Fruit fly (Drosophila melanogaster) whole organism, prepupa: Measurements from ENCODE around the gene tipE.

Experiments
- Blimp-1 ChIP-seq: fragments of 200-800 bp; sonication (Bioruptor generic); optimal IDR thresholded peaks from 3 replicates; lab custom pipeline; 2017; ENCODE audit warnings: missing biosample characterization, missing genetic modification characterization, mild to moderate bottlenecking, moderate library complexity, missing genetic modification reagents
- CG10631 ChIP-seq: fragments of 200-800 bp; sonication (Bioruptor generic); optimal IDR thresholded peaks from 2 replicates; lab custom pipeline; 2016; ENCODE audit warnings: missing biosample characterization, missing genetic modification characterization
- CG10669 ChIP-seq: fragments of 200-800 bp; sonication (Bioruptor generic); optimal IDR thresholded peaks from 3 replicates; lab custom pipeline; 2018; ENCODE audit warnings: missing biosample characterization, mild to moderate bottlenecking, missing genetic modification characterization, moderate library complexity
- CG11294 ChIP-seq: fragments of 200-800 bp; sonication (Bioruptor generic); IDR thresholded peaks from 2 replicates; pipeline ENCODE4 v1.3.6; 2022; ENCODE audit warnings: missing biosample characterization, missing genetic modification characterization
- CG15336 ChIP-seq: fragments of 200-800 bp; sonication (Bioruptor generic); IDR thresholded peaks from 2 replicates; pipeline ENCODE4 v1.3.6; 2022; ENCODE audit warnings: missing biosample characterization, missing genetic modification characterization
- CG1621 ChIP-seq: fragments of 200-800 bp; sonication (Bioruptor generic); optimal IDR thresholded peaks from 3 replicates; lab custom pipeline; 2018; ENCODE audit warnings: missing biosample characterization, mild to moderate bottlenecking, missing genetic modification characterization
- CG16779 ChIP-seq: fragments of 200-800 bp; sonication (Bioruptor generic); optimal IDR thresholded peaks from 3 replicates; lab custom pipeline; 2017; ENCODE audit warnings: missing biosample characterization, mild to moderate bottlenecking, missing genetic modification characterization
- CG31627 ChIP-seq: fragments of 200-800 bp; sonication (Bioruptor generic); optimal IDR thresholded peaks from 3 replicates; lab custom pipeline; 2016; ENCODE audit warnings: missing biosample characterization, missing genetic modification characterization
- CG32006 ChIP-seq: fragments of 200-800 bp; sonication (Bioruptor generic); optimal IDR thresholded peaks from 3 replicates; lab custom pipeline; 2017; ENCODE audit warnings: missing biosample characterization, mild to moderate bottlenecking, missing genetic modification characterization
- CG34406 ChIP-seq: fragments of 200-800 bp; sonication (Bioruptor generic); optimal IDR thresholded peaks from 3 replicates; lab custom pipeline; 2016; ENCODE audit warnings: missing biosample characterization, missing genetic modification characterization
- CG3919 ChIP-seq: fragments of 200-800 bp; sonication (Bioruptor generic); optimal IDR thresholded peaks from 3 replicates; lab custom pipeline; 2016; ENCODE audit warnings: missing biosample characterization, missing genetic modification characterization
- CG4318 ChIP-seq: fragments of 200-800 bp; sonication (Bioruptor generic); optimal IDR thresholded peaks from 3 replicates; lab custom pipeline; 2017; ENCODE audit warnings: missing biosample characterization, mild to moderate bottlenecking, missing genetic modification characterization
- CG6163 ChIP-seq: fragments of 200-800 bp; sonication (Bioruptor generic); IDR thresholded peaks from 3 replicates; pipeline ENCODE4 v1.3.6; 2022; ENCODE audit warnings: missing biosample characterization, missing genetic modification characterization
- CG6792 ChIP-seq: fragments of 200-800 bp; sonication (Bioruptor generic); optimal IDR thresholded peaks from 3 replicates; lab custom pipeline; 2016; ENCODE audit warnings: missing biosample characterization, missing genetic modification characterization
- CG6808 ChIP-seq: fragments of 200-800 bp; sonication (Bioruptor generic); optimal IDR thresholded peaks from 3 replicates; lab custom pipeline; 2017; ENCODE audit warnings: missing biosample characterization, missing genetic modification characterization, mild to moderate bottlenecking, moderate library complexity, missing genetic modification reagents
- CG6854 ChIP-seq: fragments of 200-800 bp; sonication (Bioruptor generic); optimal IDR thresholded peaks from 2 replicates; lab custom pipeline; 2017; ENCODE audit warnings: missing biosample characterization, mild to moderate bottlenecking, missing genetic modification characterization
- CG7368 ChIP-seq: fragments of 200-800 bp; sonication (Bioruptor generic); optimal IDR thresholded peaks from 3 replicates; lab custom pipeline; 2016; ENCODE audit warnings: missing biosample characterization, missing genetic modification characterization
- CG8119 ChIP-seq: fragments of 200-800 bp; sonication (Bioruptor generic); IDR thresholded peaks from 3 replicates; pipeline ENCODE4 v1.3.6; 2022; ENCODE audit warnings: missing biosample characterization, missing genetic modification characterization
- CG8319 ChIP-seq: fragments of 200-800 bp; sonication (Bioruptor generic); optimal IDR thresholded peaks from 3 replicates; lab custom pipeline; 2016; ENCODE audit warnings: missing biosample characterization, missing genetic modification characterization
- Eip78C ChIP-seq: fragments of 200-800 bp; sonication (Bioruptor generic); peaks from one replicate; lab custom pipeline; 2016; ENCODE audit warnings: missing biosample characterization, missing genetic modification characterization
- Ets21C ChIP-seq: fragments of 200-800 bp; sonication (Bioruptor generic); optimal IDR thresholded peaks from 3 replicates; lab custom pipeline; 2016; ENCODE audit warnings: missing biosample characterization, missing genetic modification characterization
- Ets96B ChIP-seq: fragments of 200-800 bp; optimal IDR thresholded peaks from 2 replicates; lab custom pipeline; 2019; ENCODE audit warnings: missing biosample characterization, mild to moderate bottlenecking, missing genetic modification characterization, moderate library complexity
- Gug ChIP-seq: fragments of 200-800 bp; sonication (Bioruptor generic); IDR thresholded peaks from 2 replicates; pipeline ENCODE4 v1.3.6; 2022; ENCODE audit warnings: missing biosample characterization, missing genetic modification characterization
- Hr38 ChIP-seq: sonication (Bioruptor generic); optimal IDR thresholded peaks from 2 replicates; lab custom pipeline; 2016; ENCODE audit warnings: missing biosample characterization, missing genetic modification characterization
- Hr39 ChIP-seq: fragments of 200-800 bp; sonication (Bioruptor generic); optimal IDR thresholded peaks from 2 replicates; lab custom pipeline; 2016; ENCODE audit warnings: missing biosample characterization, missing genetic modification characterization
- Hr4 ChIP-seq: fragments of 200-800 bp; sonication (Bioruptor generic); optimal IDR thresholded peaks from 3 replicates; lab custom pipeline; 2016; ENCODE audit warnings: missing biosample characterization, missing genetic modification characterization
- Lpt ChIP-seq: fragments of 200-800 bp; sonication (Bioruptor generic); optimal IDR thresholded peaks from 3 replicates; lab custom pipeline; 2016; ENCODE audit warnings: missing biosample characterization, missing genetic modification characterization
- Met ChIP-seq: fragments of 200-800 bp; sonication (Bioruptor generic); optimal IDR thresholded peaks from 3 replicates; lab custom pipeline; 2016; ENCODE audit warnings: missing biosample characterization, missing genetic modification characterization
- OdsH ChIP-seq: fragments of 200-800 bp; sonication (Bioruptor generic); optimal IDR thresholded peaks from 3 replicates; lab custom pipeline; 2016; ENCODE audit warnings: missing biosample characterization, missing genetic modification characterization
- Smox ChIP-seq: fragments of 200-800 bp; sonication (Bioruptor generic); optimal IDR thresholded peaks from 3 replicates; lab custom pipeline; 2016; ENCODE audit warnings: missing biosample characterization, missing genetic modification characterization
- Sox102F ChIP-seq: fragments of 200-800 bp; sonication (Bioruptor generic); optimal IDR thresholded peaks from 2 replicates; lab custom pipeline; 2016; ENCODE audit warnings: missing biosample characterization, mild to moderate bottlenecking, missing genetic modification characterization
- Sox14 ChIP-seq: fragments of 200-800 bp; sonication (Bioruptor generic); optimal IDR thresholded peaks from 3 replicates; lab custom pipeline; 2016; ENCODE audit warnings: missing biosample characterization, missing genetic modification characterization
- Sox15 ChIP-seq: fragments of 200-800 bp; sonication (Bioruptor generic); optimal IDR thresholded peaks from 3 replicates; lab custom pipeline; 2016; ENCODE audit warnings: missing biosample characterization, missing genetic modification characterization
- achi ChIP-seq: fragments of 200-800 bp; sonication (Bioruptor generic); optimal IDR thresholded peaks from 3 replicates; lab custom pipeline; 2016; ENCODE audit warnings: missing biosample characterization, missing genetic modification characterization
- acj6 ChIP-seq: fragments of 200-800 bp; sonication (Bioruptor generic); optimal IDR thresholded peaks from 3 replicates; lab custom pipeline; 2016; ENCODE audit warnings: missing biosample characterization, missing genetic modification characterization
- cyc ChIP-seq: fragments of 200-800 bp; sonication (Bioruptor generic); optimal IDR thresholded peaks from 3 replicates; lab custom pipeline; 2016; ENCODE audit warnings: missing biosample characterization, missing genetic modification characterization
- dac ChIP-seq: fragments of 200-800 bp; sonication (Bioruptor generic); optimal IDR thresholded peaks from 2 replicates; lab custom pipeline; 2017; ENCODE audit warnings: missing biosample characterization, mild to moderate bottlenecking, missing genetic modification characterization
- eg ChIP-seq: fragments of 200-800 bp; sonication (Bioruptor generic); IDR thresholded peaks from 3 replicates; pipeline ENCODE4 v1.3.6; 2022; ENCODE audit warnings: missing biosample characterization, missing genetic modification characterization
- esn ChIP-seq: fragments of 200-800 bp; sonication (Bioruptor generic); optimal IDR thresholded peaks from 2 replicates; lab custom pipeline; 2016; ENCODE audit warnings: missing biosample characterization, mild to moderate bottlenecking, missing genetic modification characterization, moderate library complexity
- fd59A ChIP-seq: fragments of 200-800 bp; sonication (Bioruptor generic); optimal IDR thresholded peaks from 2 replicates; lab custom pipeline; 2017; ENCODE audit warnings: missing biosample characterization, mild to moderate bottlenecking, missing genetic modification characterization, missing genetic modification reagents
- fd85E ChIP-seq: fragments of 200-800 bp; sonication (Bioruptor generic); optimal IDR thresholded peaks from 3 replicates; lab custom pipeline; 2016; ENCODE audit warnings: missing biosample characterization, missing genetic modification characterization
- lz ChIP-seq: fragments of 200-800 bp; sonication (Bioruptor generic); optimal IDR thresholded peaks from 3 replicates; lab custom pipeline; 2016; ENCODE audit warnings: missing biosample characterization, missing genetic modification characterization
- net ChIP-seq: fragments of 200-800 bp; sonication (Bioruptor generic); optimal IDR thresholded peaks from 3 replicates; lab custom pipeline; 2016; ENCODE audit warnings: missing biosample characterization, missing genetic modification characterization
- pdm3 ChIP-seq: fragments of 200-800 bp; sonication (Bioruptor generic); optimal IDR thresholded peaks from 3 replicates; lab custom pipeline; 2016; ENCODE audit warnings: missing biosample characterization, missing genetic modification characterization
- salr ChIP-seq, 2 experiments: fragments of 200-800 bp; sonication (Bioruptor generic); optimal IDR thresholded peaks; 3 replicates each; lab custom pipeline; 2016 to 2018; ENCODE audit warnings: missing biosample characterization in 2 of 2, missing genetic modification characterization in 2 of 2, mild to moderate bottlenecking in 1 of 2
- spab ChIP-seq: fragments of 200-800 bp; sonication (Bioruptor generic); optimal IDR thresholded peaks from 2 replicates; lab custom pipeline; 2017; ENCODE audit warnings: missing biosample characterization, mild to moderate bottlenecking, missing genetic modification characterization, missing genetic modification reagents
- ss ChIP-seq, 2 experiments: fragments of 200-800 bp; sonication (Bioruptor generic); optimal IDR thresholded peaks; 2 replicates in 1 of 2; 3 replicates in 1 of 2; lab custom pipeline; 2017 to 2018; ENCODE audit warnings: mild to moderate bottlenecking in 2 of 2, missing biosample characterization in 2 of 2, missing genetic modification characterization in 2 of 2, moderate library complexity in 1 of 2
- svp ChIP-seq: fragments of 200-800 bp; sonication (Bioruptor generic); peaks from one replicate; lab custom pipeline; 2016; ENCODE audit warnings: missing biosample characterization, missing genetic modification characterization
- topi ChIP-seq: fragments of 200-800 bp; sonication (Bioruptor generic); optimal IDR thresholded peaks from 3 replicates; lab custom pipeline; 2016; ENCODE audit warnings: missing biosample characterization, missing genetic modification characterization
- vri ChIP-seq: fragments of 200-800 bp; sonication (Bioruptor generic); optimal IDR thresholded peaks from 3 replicates; lab custom pipeline; 2016; ENCODE audit warnings: missing biosample characterization, mild to moderate bottlenecking, missing genetic modification characterization

The tipE gene

DNA sequence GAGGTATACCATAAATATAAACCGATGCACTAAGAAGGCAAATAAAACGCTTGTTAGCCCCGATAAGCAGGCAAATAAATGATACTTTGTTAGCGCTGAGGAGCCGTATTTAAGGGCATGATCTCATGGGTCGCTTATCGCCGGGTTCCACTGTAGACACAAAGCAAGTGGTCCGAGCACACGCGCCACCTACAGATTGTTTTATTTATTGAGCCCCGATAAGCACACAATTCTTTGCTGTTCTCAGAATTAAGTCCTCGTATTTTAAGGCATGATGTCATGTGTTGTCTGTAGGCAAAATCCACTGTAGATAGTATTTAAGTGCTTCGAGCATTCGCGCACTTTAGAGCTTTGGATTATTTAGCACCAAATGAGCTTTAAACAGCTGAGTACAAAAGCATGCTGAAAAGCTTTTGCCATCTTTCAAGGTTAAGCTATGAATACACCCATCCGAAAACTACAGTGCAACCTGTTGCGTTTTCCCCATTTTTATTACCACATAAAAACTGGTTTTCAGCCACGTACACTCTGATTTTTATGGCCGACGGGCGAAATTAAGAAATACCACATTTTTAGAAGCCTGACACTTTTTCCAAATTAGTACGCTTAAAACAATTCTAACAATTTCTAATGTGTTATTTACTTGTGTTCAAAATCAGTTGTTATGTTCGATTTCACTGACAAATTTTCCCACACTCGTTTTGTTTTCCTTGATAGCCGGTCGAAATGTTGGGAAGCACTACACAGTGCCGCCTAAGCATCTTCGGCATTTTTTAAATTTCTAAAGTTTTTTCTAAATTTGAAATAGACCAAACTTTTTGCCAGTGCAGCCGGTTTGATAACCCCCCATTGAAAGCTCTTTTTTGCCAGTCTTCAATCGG is 51.4 kb downstream of the tipE start, which contains the start of gene Sqor:
TSS of gene Sqor (plus strand) at position 732 of the 881 bp plus-strand sequence.
- TF ChIP-seq Smox (GFP tag; lab: Kevin White, UChicago) = peak; percentile 89
- peak; percentile 99 for TF ChIP-seq svp (GFP tag; lab: Kevin White, UChicago)
- peak; percentile 91 for TF ChIP-seq CG10669
- peak; percentile 94 to 95 for TF ChIP-seq ss (GFP tag; optimal IDR thresholded peaks at IDR 0.05; lab: Kevin White, UChicago)
- peak; percentile 86 for TF ChIP-seq Ets96B (tag; lab: Kevin White, UChicago)
- TF ChIP-seq topi = peak; percentile 94
- peak; percentile 93 for TF ChIP-seq achi (GFP tag; lab: Kevin White, UChicago)
- peak; percentile 95 for TF ChIP-seq Hr39
- peak; percentile 86 for TF ChIP-seq CG1621 (tag; lab: Kevin White, UChicago)
- peak; percentile 94 for TF ChIP-seq CG31627 (GFP tag; lab: Kevin White, UChicago)
- peak; percentile 95 for TF ChIP-seq dac (GFP tag; lab: Kevin White, UChicago)
- TF ChIP-seq fd59A (GFP tag; lab: Kevin White, UChicago) = peak; percentile 93
- TF ChIP-seq cyc (GFP tag; lab: Kevin White, UChicago) = peak; percentile 91
- TF ChIP-seq fd85E (GFP tag; lab: Kevin White, UChicago) = peak; percentile 78
- TF ChIP-seq Lpt (GFP tag; lab: Kevin White, UChicago) = peak; percentile 93
- TF ChIP-seq Hr38 = peak; percentile 46
- peak; percentile 89 for TF ChIP-seq CG6792 (GFP tag; lab: Kevin White, UChicago)
- TF ChIP-seq pdm3 (GFP tag; lab: Kevin White, UChicago) = peak; percentile 96
- TF ChIP-seq CG3919 = peak; percentile 95
- TF ChIP-seq spab = peak; percentile 88
- TF ChIP-seq CG32006 (GFP tag; lab: Kevin White, UChicago) = peak; percentile 99
- TF ChIP-seq salr (GFP tag; optimal IDR thresholded peaks at IDR 0.05; lab: Kevin White, UChicago) = peak; percentile 89 to 97
- peak; percentile 95 for TF ChIP-seq vri
- peak; percentile 92 for TF ChIP-seq Gug (GFP tag; lab: Robert Waterston, UW)
- TF ChIP-seq Blimp-1 (GFP tag; lab: Kevin White, UChicago) = peak; percentile 85
- TF ChIP-seq acj6 (GFP tag; lab: Kevin White, UChicago) = peak; percentile 94
- peak; percentile 97 for TF ChIP-seq CG4318
- peak; percentile 97 for TF ChIP-seq CG15336
- peak; percentile 97 for TF ChIP-seq Sox14 (GFP tag; lab: Kevin White, UChicago)
- peak; percentile 91 for TF ChIP-seq CG7368 (GFP tag; lab: Kevin White, UChicago)
- peak; percentile 97 for TF ChIP-seq Sox102F (GFP tag; lab: Kevin White, UChicago)
- peak; percentile 89 for TF ChIP-seq Ets21C (GFP tag; lab: Kevin White, UChicago)
- TF ChIP-seq CG8319 (GFP tag; lab: Kevin White, UChicago) = peak; percentile 86
- TF ChIP-seq Hr4 (GFP tag; lab: Kevin White, UChicago) = peak; percentile 98
- TF ChIP-seq CG8119 (GFP tag; lab: Robert Waterston, UW) = peak; percentile 96
- TF ChIP-seq Sox15 = peak; percentile 92
- TF ChIP-seq CG11294 (GFP tag; lab: Robert Waterston, UW) = peak; percentile 87
- peak; percentile 100 for TF ChIP-seq Eip78C
- peak; percentile 94 for TF ChIP-seq lz (GFP tag; lab: Kevin White, UChicago)
- TF ChIP-seq CG34406 (GFP tag; lab: Kevin White, UChicago) = peak; percentile 93
- TF ChIP-seq CG6163 (GFP tag; lab: Robert Waterston, UW) = peak; percentile 95
- peak; percentile 94 for TF ChIP-seq eg (GFP tag; lab: Robert Waterston, UW)
- TF ChIP-seq CG16779 (tag; lab: Kevin White, UChicago) = peak; percentile 92
- no peak for TF ChIP-seq Met
- TF ChIP-seq CG6854 (GFP tag; lab: Kevin White, UChicago) = peak; percentile 91
- TF ChIP-seq esn (GFP tag; lab: Kevin White, UChicago) = peak; percentile 96
- peak; percentile 95 for TF ChIP-seq OdsH
- peak; percentile 95 for TF ChIP-seq CG6808
- peak; percentile 92 for TF ChIP-seq CG10631 (GFP tag; lab: Kevin White, UChicago)
- TF ChIP-seq net = peak; percentile 96
